ENCODE assay signal across 3 fruit fly cellular contexts in genomic region chr3R:18491113-18491512, dm6.
TF ChIP-seq lines count a peak whose summit lies in the region.

No protein-coding gene starts in this region.

- TF ChIP-seq CTCF in whole organism, embryonic (GFP tag; optimal IDR thresholded peaks at IDR 0.05; lab: Kevin White, UChicago): no peak

TF ChIP-seq in whole organism, embryonic, 481 proteins besides CTCF, POLR2A, EP300 and RAD21:
- TF ChIP-seq bsh (GFP tag; optimal IDR thresholded peaks at IDR 0.05; lab: Kevin White, UChicago) (peak in 1 of 2 experiments; percentile 50), Atf-2 (GFP tag; optimal IDR thresholded peaks at IDR 0.05; lab: Kevin White, UChicago) (no peak), prd (optimal IDR thresholded peaks at IDR 0.05; lab: Kevin White, UChicago) (no peak), prd (GFP tag; IDR thresholded peaks at IDR 0.05; lab: Robert Waterston, UW) (no peak), CG7928 (GFP tag; optimal IDR thresholded peaks at IDR 0.05; lab: Kevin White, UChicago) (no peak), gcm (GFP tag; optimal IDR thresholded peaks at IDR 0.05; lab: Kevin White, UChicago) (no peak), Drgx (GFP tag; IDR thresholded peaks at IDR 0.05; lab: Robert Waterston, UW) (peak; percentile 32; the same call in 1 of the 2 replicates)

TF ChIP-seq in whole organism, prepupa, 60 proteins besides CTCF, POLR2A, EP300 and RAD21:
- TF ChIP-seq fkh (GFP tag; optimal IDR thresholded peaks at IDR 0.05; lab: Kevin White, UChicago) (no peak), CG4318 (GFP tag; optimal IDR thresholded peaks at IDR 0.05; lab: Kevin White, UChicago) (peak; percentile 22), lz (GFP tag; optimal IDR thresholded peaks at IDR 0.05; lab: Kevin White, UChicago) (no peak), fd85E (GFP tag; optimal IDR thresholded peaks at IDR 0.05; lab: Kevin White, UChicago) (no peak), Ets96B (tag; optimal IDR thresholded peaks at IDR 0.05; lab: Kevin White, UChicago) (peak; percentile 14), CG3919 (GFP tag; optimal IDR thresholded peaks at IDR 0.05; lab: Kevin White, UChicago) (peak; percentile 49), pdm3 (GFP tag; optimal IDR thresholded peaks at IDR 0.05; lab: Kevin White, UChicago) (peak; percentile 19), CG15336 (GFP tag; IDR thresholded peaks at IDR 0.05; lab: Robert Waterston, UW) (peak; percentile 78), CG9139 (GFP tag; optimal IDR thresholded peaks at IDR 0.05; lab: Kevin White, UChicago) (no peak), Met (GFP tag; optimal IDR thresholded peaks at IDR 0.05; lab: Kevin White, UChicago) (no peak), Hr39 (GFP tag; optimal IDR thresholded peaks at IDR 0.05; lab: Kevin White, UChicago) (no peak), Gug (GFP tag; IDR thresholded peaks at IDR 0.05; lab: Robert Waterston, UW) (peak; percentile 71), CG7368 (GFP tag; optimal IDR thresholded peaks at IDR 0.05; lab: Kevin White, UChicago) (no peak), CG3032 (tag; optimal IDR thresholded peaks at IDR 0.05; lab: Kevin White, UChicago) (no peak), CG1621 (tag; optimal IDR thresholded peaks at IDR 0.05; lab: Kevin White, UChicago) (no peak), salr (GFP tag; optimal IDR thresholded peaks at IDR 0.05; lab: Kevin White, UChicago) (peak in 1 of 2 experiments; percentile 14), CG6163 (GFP tag; IDR thresholded peaks at IDR 0.05; lab: Robert Waterston, UW) (peak; percentile 74), CG10631 (GFP tag; optimal IDR thresholded peaks at IDR 0.05; lab: Kevin White, UChicago) (peak; percentile 52), CG8119 (GFP tag; IDR thresholded peaks at IDR 0.05; lab: Robert Waterston, UW) (peak; percentile 76), vri (GFP tag; optimal IDR thresholded peaks at IDR 0.05; lab: Kevin White, UChicago) (no peak), CG32006 (GFP tag; optimal IDR thresholded peaks at IDR 0.05; lab: Kevin White, UChicago) (peak; percentile 55), Sox15 (GFP tag; optimal IDR thresholded peaks at IDR 0.05; lab: Kevin White, UChicago) (no peak), acj6 (GFP tag; optimal IDR thresholded peaks at IDR 0.05; lab: Kevin White, UChicago) (peak; percentile 12), spab (GFP tag; optimal IDR thresholded peaks at IDR 0.05; lab: Kevin White, UChicago) (no peak), OdsH (GFP tag; optimal IDR thresholded peaks at IDR 0.05; lab: Kevin White, UChicago) (no peak), Eip75B (GFP tag; optimal IDR thresholded peaks at IDR 0.05; lab: Kevin White, UChicago) (peak; percentile 27), CG6276 (GFP tag; optimal IDR thresholded peaks at IDR 0.05; lab: Kevin White, UChicago) (peak; percentile 13), CG11294 (GFP tag; IDR thresholded peaks at IDR 0.05; lab: Robert Waterston, UW) (peak; percentile 27; the same call in 1 of the 2 replicates), cyc (GFP tag; optimal IDR thresholded peaks at IDR 0.05; lab: Kevin White, UChicago) (no peak), Sox14 (GFP tag; optimal IDR thresholded peaks at IDR 0.05; lab: Kevin White, UChicago) (no peak), Hr4 (GFP tag; optimal IDR thresholded peaks at IDR 0.05; lab: Kevin White, UChicago) (peak; percentile 60), CG31627 (GFP tag; optimal IDR thresholded peaks at IDR 0.05; lab: Kevin White, UChicago) (no peak), Smox (GFP tag; optimal IDR thresholded peaks at IDR 0.05; lab: Kevin White, UChicago) (no peak), dsx (GFP tag; optimal IDR thresholded peaks at IDR 0.05; lab: Kevin White, UChicago; ENCODE audit: poor library complexity, severe bottlenecking) (no peak), Lpt (GFP tag; optimal IDR thresholded peaks at IDR 0.05; lab: Kevin White, UChicago) (peak; percentile 25), eg (GFP tag; IDR thresholded peaks at IDR 0.05; lab: Robert Waterston, UW) (peak; percentile 76), Eip78C (GFP tag; lab: Kevin White, UChicago) (peak; percentile 65), achi (GFP tag; optimal IDR thresholded peaks at IDR 0.05; lab: Kevin White, UChicago) (peak; percentile 32), svp (GFP tag; lab: Kevin White, UChicago) (no peak), CG11762 (GFP tag; optimal IDR thresholded peaks at IDR 0.05; lab: Kevin White, UChicago; ENCODE audit: insufficient read depth) (no peak)

TF ChIP-seq in whole organism, pupa, 21 proteins besides CTCF, POLR2A, EP300 and RAD21:
- TF ChIP-seq gl (tag; optimal IDR thresholded peaks at IDR 0.05; lab: Kevin White, UChicago) (no peak), Pif1A (GFP tag; optimal IDR thresholded peaks at IDR 0.05; lab: Kevin White, UChicago) (peak; percentile 30), Ets98B (GFP tag; IDR thresholded peaks at IDR 0.05; lab: Robert Waterston, UW) (peak; percentile 67), CG4496 (GFP tag; IDR thresholded peaks at IDR 0.05; lab: Robert Waterston, UW) (peak; percentile 64; the same call in 2 of the 3 replicates), rn (GFP tag; IDR thresholded peaks at IDR 0.05; lab: Robert Waterston, UW) (0 out of 2 replicates have a peak, but pooled peaks have one; percentile 39), CG14655 (GFP tag; optimal IDR thresholded peaks at IDR 0.05; lab: Kevin White, UChicago) (peak; percentile 86), EcR (GFP tag; optimal IDR thresholded peaks at IDR 0.05; lab: Kevin White, UChicago) (no peak), CG34367 (tag; optimal IDR thresholded peaks at IDR 0.05; lab: Kevin White, UChicago) (no peak), CG32121 (GFP tag; IDR thresholded peaks at IDR 0.05; lab: Robert Waterston, UW) (peak; percentile 44; the same call in 1 of the 2 replicates), CG9948 (tag; optimal IDR thresholded peaks at IDR 0.05; lab: Kevin White, UChicago) (peak; percentile 58), D1 (tag; optimal IDR thresholded peaks at IDR 0.05; lab: Kevin White, UChicago) (no peak), CG13204 (GFP tag; optimal IDR thresholded peaks at IDR 0.05; lab: Kevin White, UChicago) (no peak), CG17806 (tag; optimal IDR thresholded peaks at IDR 0.05; lab: Kevin White, UChicago) (peak; percentile 50), CG8301 (tag; optimal IDR thresholded peaks at IDR 0.05; lab: Kevin White, UChicago) (peak; percentile 80), CG15710 (tag; optimal IDR thresholded peaks at IDR 0.05; lab: Kevin White, UChicago) (no peak), CG12605 (GFP tag; IDR thresholded peaks at IDR 0.05; lab: Robert Waterston, UW) (peak; percentile 74)

Comparison
In these comparisons a context has a peak if more than half of its experiments do, and no peak if none do; other contexts are left out.
1. Of the 7 proteins assayed by ChIP-seq in both whole organism, embryonic and whole organism, prepupa: peak only in whole organism, embryonic: none; only in whole organism, prepupa: Gug and Lpt; in both: none; in neither: 5.